Worm (Caenorhabditis elegans) whole organism, L4 larva: ENCODE measurements around the gene Y55F3AM.9.

Source experiments
- D1046.2 ChIP-seq: fragments of 200-800 bp; sonication (Bioruptor generic); IDR thresholded peaks from 2 replicates; pipeline ENCODE4 v1.3.6; 2022; ENCODE audit warnings: missing genetic modification characterization, missing compliant biosample characterization
- F44E2.7 ChIP-seq: fragments of 200-800 bp; sonication (Bioruptor generic); IDR thresholded peaks from 2 replicates; pipeline ENCODE4 v2.1.2; 2022; ENCODE audit warnings: missing genetic modification characterization, missing compliant biosample characterization
- R02D3.7 ChIP-seq: fragments of 150-350 bp; sonication (generic microtip); optimal IDR thresholded peaks from 3 replicates; lab custom pipeline; 2014; ENCODE audit warnings: missing biosample characterization, missing genetic modification characterization
- T20F7.1 ChIP-seq: fragments of 200-800 bp; sonication (Bioruptor generic); optimal IDR thresholded peaks from 2 replicates; lab custom pipeline; 2018; ENCODE audit warnings: mild to moderate bottlenecking, missing genetic modification characterization, missing compliant biosample characterization
- T26A8.4 ChIP-seq: fragments of 200-800 bp; sonication (Bioruptor generic); IDR thresholded peaks from 2 replicates; pipeline ENCODE4 v1.3.6; 2022; ENCODE audit warnings: missing genetic modification characterization, missing compliant biosample characterization
- Y48G9A.11 ChIP-seq: fragments of 200-800 bp; sonication (Bioruptor generic); IDR thresholded peaks from 2 replicates; pipeline ENCODE4 v1.3.6; 2022; ENCODE audit warnings: missing genetic modification reagents, missing genetic modification characterization, missing compliant biosample characterization
- ZK337.2 ChIP-seq: fragments of 200-800 bp; sonication (Bioruptor generic); IDR thresholded peaks from 2 replicates; pipeline ENCODE4 v1.3.6; 2022; ENCODE audit warnings: missing genetic modification reagents, missing genetic modification characterization, missing compliant biosample characterization
- aha-1 ChIP-seq: fragments of 150-350 bp; peaks from one replicate; lab custom pipeline; 2014; ENCODE audit warnings: missing biosample characterization, missing genetic modification characterization
- attf-4 ChIP-seq: sonication (generic microtip); optimal IDR thresholded peaks from 3 replicates; lab custom pipeline; 2017; ENCODE audit warnings: missing biosample characterization, missing genetic modification characterization
- ceh-28 ChIP-seq: fragments of 150-350 bp; optimal IDR thresholded peaks from 2 replicates; lab custom pipeline; 2014; ENCODE audit warnings: missing biosample characterization, missing genetic modification reagents, missing genetic modification characterization
- ceh-32 ChIP-seq: sonication (generic microtip); optimal IDR thresholded peaks from 2 replicates; lab custom pipeline; 2016; ENCODE audit warnings: mild to moderate bottlenecking, missing genetic modification characterization, missing compliant biosample characterization; ENCODE audit not compliant: poor library complexity
- ceh-44 ChIP-seq: fragments of 200-800 bp; sonication (Bioruptor generic); IDR thresholded peaks from 2 replicates; pipeline ENCODE4 v1.3.6; 2022; ENCODE audit warnings: missing genetic modification reagents, missing genetic modification characterization, missing compliant biosample characterization
- ceh-62 ChIP-seq: sonication (generic microtip); optimal IDR thresholded peaks from 2 replicates; lab custom pipeline; 2017; ENCODE audit warnings: missing biosample characterization, missing genetic modification characterization
- ceh-82 ChIP-seq: sonication (generic microtip); optimal IDR thresholded peaks from 2 replicates; lab custom pipeline; 2017; ENCODE audit warnings: missing biosample characterization, missing genetic modification characterization
- ces-1 ChIP-seq: fragments of 150-350 bp; sonication (generic microtip); optimal IDR thresholded peaks from 4 replicates; lab custom pipeline; 2014; ENCODE audit warnings: missing biosample characterization, missing genetic modification reagents, missing genetic modification characterization
- daf-8 ChIP-seq: fragments of 200-800 bp; sonication (Bioruptor generic); IDR thresholded peaks from 2 replicates; pipeline ENCODE4 v1.3.6; 2022; ENCODE audit warnings: missing genetic modification characterization, missing compliant biosample characterization
- dpl-1 ChIP-seq: fragments of 150-350 bp; optimal IDR thresholded peaks from 2 replicates; lab custom pipeline; 2014; ENCODE audit warnings: missing biosample characterization, missing genetic modification reagents, missing genetic modification characterization
- egl-27 ChIP-seq: sonication (generic microtip); optimal IDR thresholded peaks from 3 replicates; lab custom pipeline; 2017; ENCODE audit warnings: missing biosample characterization, missing genetic modification reagents, missing genetic modification characterization
- egl-43 ChIP-seq: fragments of 200-800 bp; sonication (Bioruptor generic); IDR thresholded peaks from 2 replicates; pipeline ENCODE4 v1.3.6; 2022; ENCODE audit warnings: missing genetic modification reagents, missing genetic modification characterization, missing compliant biosample characterization
- fkh-10 ChIP-seq: fragments of 150-350 bp; optimal IDR thresholded peaks from 2 replicates; lab custom pipeline; 2014; ENCODE audit warnings: missing biosample characterization, missing genetic modification reagents, missing genetic modification characterization
- fos-1 ChIP-seq: fragments of 150-350 bp; optimal IDR thresholded peaks from 2 replicates; lab custom pipeline; 2014; ENCODE audit warnings: missing biosample characterization, missing genetic modification characterization
- hmg-1.1 ChIP-seq: fragments of 200-800 bp; sonication (Bioruptor generic); IDR thresholded peaks from 2 replicates; pipeline ENCODE4 v1.3.6; 2022; ENCODE audit warnings: missing genetic modification reagents, missing genetic modification characterization, missing compliant biosample characterization
- jun-1 ChIP-seq: fragments of 150-350 bp; optimal IDR thresholded peaks from 2 replicates; lab custom pipeline; 2014; ENCODE audit warnings: missing biosample characterization, missing genetic modification reagents, missing genetic modification characterization
- lin-13 ChIP-seq: fragments of 150-350 bp; optimal IDR thresholded peaks from 2 replicates; lab custom pipeline; 2014; ENCODE audit warnings: missing biosample characterization, missing genetic modification reagents, missing genetic modification characterization
- lin-15B ChIP-seq: fragments of 150-350 bp; sonication (generic microtip); optimal IDR thresholded peaks from 3 replicates; lab custom pipeline; 2014; ENCODE audit warnings: missing biosample characterization, missing genetic modification characterization
- lin-39 ChIP-seq: fragments of 150-350 bp; optimal IDR thresholded peaks from 2 replicates; lab custom pipeline; 2014; ENCODE audit warnings: missing biosample characterization, missing genetic modification reagents, missing genetic modification characterization
- lir-3 ChIP-seq: sonication (generic microtip); optimal IDR thresholded peaks from 2 replicates; lab custom pipeline; 2016; ENCODE audit warnings: mild to moderate bottlenecking, missing genetic modification characterization, missing compliant biosample characterization
- lsy-2 ChIP-seq, 2 experiments: fragments of 150-350 bp in 1 of 2; sonication (generic microtip) in 1 of 2; optimal IDR thresholded peaks; 2 replicates each; lab custom pipeline; 2014 to 2017; ENCODE audit warnings: missing biosample characterization in 2 of 2, missing genetic modification characterization in 2 of 2
- madf-9 ChIP-seq: fragments of 200-800 bp; sonication (Bioruptor generic); conservative IDR thresholded peaks from 2 replicates; pipeline ENCODE4 v1.3.6; 2022; ENCODE audit warnings: missing genetic modification reagents, missing genetic modification characterization, missing compliant biosample characterization
- mep-1 ChIP-seq: fragments of 150-350 bp; sonication (generic microtip); optimal IDR thresholded peaks from 3 replicates; lab custom pipeline; 2014; ENCODE audit warnings: missing biosample characterization, missing genetic modification characterization
- mxl-3 ChIP-seq: fragments of 200-800 bp; sonication (Bioruptor generic); optimal IDR thresholded peaks from 2 replicates; lab custom pipeline; 2018; ENCODE audit warnings: mild to moderate bottlenecking, missing genetic modification characterization, missing compliant biosample characterization
- nhr-111 ChIP-seq: fragments of 200-800 bp; sonication (Bioruptor generic); optimal IDR thresholded peaks from 2 replicates; lab custom pipeline; 2018; ENCODE audit warnings: mild to moderate bottlenecking, missing genetic modification characterization, missing compliant biosample characterization
- nhr-28 ChIP-seq: fragments of 150-350 bp; optimal IDR thresholded peaks from 2 replicates; lab custom pipeline; 2014; ENCODE audit warnings: missing biosample characterization, missing genetic modification characterization
- nhr-6 ChIP-seq: fragments of 150-350 bp; optimal IDR thresholded peaks from 2 replicates; lab custom pipeline; 2014; ENCODE audit warnings: missing biosample characterization, missing genetic modification characterization
- nhr-76 ChIP-seq: fragments of 150-350 bp; optimal IDR thresholded peaks from 2 replicates; lab custom pipeline; 2014; ENCODE audit warnings: missing biosample characterization, missing genetic modification characterization
- pha-4 ChIP-seq, 2 experiments: fragments of 150-350 bp in 1 of 2; fragments of 200-800 bp in 1 of 2; sonication (Bioruptor generic) in 1 of 2; IDR thresholded peaks in 1 of 2; optimal IDR thresholded peaks in 1 of 2; 2 replicates each; pipeline versions ENCODE4 v1.3.6 to Lab custom; 2014 to 2022; ENCODE audit warnings: missing genetic modification characterization in 2 of 2, missing genetic modification reagents in 2 of 2, missing biosample characterization in 1 of 2, missing compliant biosample characterization in 1 of 2
- php-3 ChIP-seq: fragments of 200-800 bp; sonication (Bioruptor generic); IDR thresholded peaks from 2 replicates; pipeline ENCODE4 v1.3.6; 2022; ENCODE audit warnings: missing genetic modification reagents, missing genetic modification characterization, missing compliant biosample characterization
- pqm-1 ChIP-seq: sonication (generic microtip); optimal IDR thresholded peaks from 2 replicates; lab custom pipeline; 2017; ENCODE audit warnings: missing biosample characterization, missing genetic modification characterization
- sdz-12 ChIP-seq: fragments of 200-800 bp; sonication (Bioruptor generic); optimal IDR thresholded peaks from 2 replicates; lab custom pipeline; 2018; ENCODE audit warnings: mild to moderate bottlenecking, missing genetic modification characterization, missing compliant biosample characterization
- snpc-1.2 ChIP-seq: fragments of 200-800 bp; sonication (Bioruptor generic); IDR thresholded peaks from 2 replicates; pipeline ENCODE4 v1.3.6; 2022; ENCODE audit warnings: missing genetic modification reagents, missing genetic modification characterization, missing compliant biosample characterization
- spr-1 ChIP-seq: sonication (generic microtip); optimal IDR thresholded peaks from 2 replicates; lab custom pipeline; 2016; ENCODE audit warnings: mild to moderate bottlenecking, missing genetic modification characterization, missing compliant biosample characterization
- zfp-3 ChIP-seq: fragments of 200-800 bp; sonication (Bioruptor generic); conservative IDR thresholded peaks from 2 replicates; pipeline ENCODE4 v1.3.6; 2022; ENCODE audit warnings: missing genetic modification reagents, missing genetic modification characterization, missing compliant biosample characterization
- zip-2 ChIP-seq: fragments of 150-350 bp; optimal IDR thresholded peaks from 2 replicates; lab custom pipeline; 2014; ENCODE audit warnings: missing biosample characterization, missing genetic modification characterization
- ztf-7 ChIP-seq: fragments of 150-350 bp; optimal IDR thresholded peaks from 2 replicates; lab custom pipeline; 2014; ENCODE audit warnings: missing biosample characterization, missing genetic modification characterization

Y55F3AM.9 gene

ce11 chrIV:991181-991642, 18.3 kb downstream of the Y55F3AM.9 start (continued):
- 0 out of 2 replicates have a peak, but pooled peaks have one; percentile 45 for TF ChIP-seq pha-4 (GFP tag; IDR thresholded peaks at IDR 0.05; lab: Robert Waterston, UW)
- TF ChIP-seq pha-4 (tag; optimal IDR thresholded peaks at IDR 0.05; lab: Kevin White, UChicago) = no peak
- TF ChIP-seq nhr-76 = no peak
- TF ChIP-seq ceh-32 (tag; lab: Kevin White, UChicago) = no peak
- no peak for TF ChIP-seq ceh-62
- TF ChIP-seq zip-2 (tag; lab: Kevin White, UChicago) = no peak
- TF ChIP-seq nhr-111 (GFP tag; lab: Kevin White, UChicago) = peak; percentile 52
- TF ChIP-seq egl-27 (tag; lab: Kevin White, UChicago) = no peak
- no peak for TF ChIP-seq fos-1 (tag; lab: Kevin White, UChicago)
- peak; percentile 41 for TF ChIP-seq lin-13 (GFP tag; lab: Kevin White, UChicago)
- peak; percentile 51 for TF ChIP-seq spr-1 (tag; lab: Kevin White, UChicago)
- TF ChIP-seq Y48G9A.11 = peak; percentile 88
- TF ChIP-seq sdz-12 (GFP tag; lab: Kevin White, UChicago) = no peak
- TF ChIP-seq ceh-44 (GFP tag; lab: Robert Waterston, UW) = 0 out of 2 replicates have a peak, but pooled peaks have one; percentile 3
- no peak for TF ChIP-seq ces-1 (GFP tag; lab: Kevin White, UChicago)
- TF ChIP-seq nhr-6 = no peak
- no peak for TF ChIP-seq jun-1
- no peak for TF ChIP-seq lir-3
- TF ChIP-seq attf-4 (tag; lab: Kevin White, UChicago) = no peak
- TF ChIP-seq aha-1 = peak; percentile 96
- peak; percentile 71; the same call in 1 of the 2 replicates for TF ChIP-seq egl-43 (GFP tag; lab: Robert Waterston, UW)
- TF ChIP-seq fkh-10 (GFP tag; lab: Kevin White, UChicago) = no peak
- no peak for TF ChIP-seq mxl-3
- TF ChIP-seq lin-39 = no peak
- TF ChIP-seq mep-1 (tag; lab: Kevin White, UChicago) = peak; percentile 36
- TF ChIP-seq T20F7.1 (GFP tag; lab: Kevin White, UChicago) = no peak

DNA sequence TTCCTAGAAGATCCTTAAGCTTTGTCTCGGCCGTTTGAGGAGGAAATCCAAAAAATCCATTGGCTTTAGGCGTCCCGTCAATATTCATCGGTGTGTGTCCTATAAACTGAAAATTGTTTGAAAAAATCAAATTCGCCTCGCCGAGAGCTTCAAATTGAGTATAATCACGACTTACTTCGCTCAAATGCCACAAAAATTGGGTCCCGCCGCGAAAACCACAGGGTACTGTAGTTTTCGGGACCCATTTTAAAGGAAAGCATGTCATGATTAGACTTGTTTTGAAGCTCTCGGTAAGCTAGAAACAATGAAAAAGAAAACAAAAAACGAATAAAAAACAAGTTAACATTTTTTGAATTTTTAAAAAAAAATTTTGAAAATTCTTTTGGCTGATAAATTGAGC, 19.2 kb downstream of the Y55F3AM.9 start, which contains the start of gene egrh-2:
Gene egrh-2, minus strand, starts transcription at position 101 of the 400 bp plus-strand sequence.
- no peak for TF ChIP-seq nhr-28 (tag; lab: Kevin White, UChicago)
- no peak for TF ChIP-seq R02D3.7 (tag; lab: Kevin White, UChicago)
- peak; percentile 41 for TF ChIP-seq aha-1
- TF ChIP-seq ZK337.2 = no peak

DNA sequence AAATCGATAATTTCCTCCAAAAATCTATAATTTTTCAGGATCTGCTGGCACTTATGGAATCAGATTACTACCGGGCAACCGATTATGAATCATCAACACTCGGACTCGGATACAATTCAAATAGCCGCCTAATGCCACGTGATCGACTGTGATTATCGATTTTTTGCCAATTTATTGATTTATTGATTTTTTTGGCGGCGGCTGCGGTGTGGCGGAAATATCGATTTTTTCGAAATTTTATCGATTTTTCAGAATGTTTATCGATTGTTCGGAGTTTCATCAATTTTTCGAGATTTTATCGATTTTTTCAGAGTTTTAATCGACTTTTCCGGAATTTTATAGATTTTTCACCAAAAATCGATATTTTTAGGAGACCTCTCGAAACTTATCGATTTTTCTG, 26.0 kb downstream of the Y55F3AM.9 start:
- TF ChIP-seq nhr-76 (no peak), ceh-28 (tag; lab: Kevin White, UChicago) (peak; percentile 100), jun-1 (no peak), dpl-1 (GFP tag; lab: Kevin White, UChicago) (no peak)

DNA sequence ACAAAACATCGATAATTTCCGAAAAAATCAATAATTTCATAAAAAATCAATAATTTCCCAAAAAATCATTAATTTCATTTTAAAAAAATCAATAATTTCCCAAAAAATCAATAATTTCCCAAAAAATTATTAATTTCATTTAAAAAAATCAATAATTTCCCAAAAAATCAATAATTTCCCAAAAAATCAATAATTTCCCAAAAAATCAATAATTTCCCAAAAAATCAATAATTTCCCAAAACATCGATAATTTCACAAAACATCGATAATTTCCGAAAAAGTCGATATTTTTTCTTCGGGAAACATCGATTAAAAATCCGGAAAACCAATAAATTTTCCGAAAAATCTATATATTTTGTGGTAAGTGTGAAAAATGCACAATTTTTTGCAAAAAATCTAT, 31.2 kb downstream of the Y55F3AM.9 start:
- peak; percentile 74 for TF ChIP-seq ceh-28 (tag; lab: Kevin White, UChicago)
- TF ChIP-seq, all 104 proteins: peak for 1; not testable (repeated sequence) for 103

ce11 chrIV:977793-978192, 31.7 kb downstream of the Y55F3AM.9 start:
- 0 out of 2 replicates have a peak, but pooled peaks have one; percentile 29 for TF ChIP-seq F44E2.7 (GFP tag; lab: Robert Waterston, UW)
- peak; percentile 91 for TF ChIP-seq ceh-28 (tag; lab: Kevin White, UChicago)

DNA sequence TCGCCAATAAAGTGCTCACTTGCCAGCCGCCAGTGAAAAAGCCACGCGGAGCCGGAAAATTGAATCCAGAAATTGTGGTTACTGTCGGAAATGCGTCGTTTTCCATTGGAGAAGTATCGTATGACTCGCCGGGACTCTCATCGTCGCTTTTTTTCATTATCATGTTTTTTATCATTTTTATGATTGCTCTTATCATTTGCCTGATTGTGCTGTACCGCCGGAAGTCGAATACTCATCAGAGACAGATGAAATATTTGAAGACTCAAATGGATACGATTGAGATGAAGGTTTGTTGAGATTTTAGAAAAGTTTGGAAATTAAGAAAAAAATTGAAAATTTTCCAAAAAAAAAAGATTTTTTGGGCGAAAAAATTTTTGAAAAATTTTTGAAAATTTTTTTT, 33.2 kb downstream of the Y55F3AM.9 start:
- TF ChIP-seq madf-9 (GFP tag; lab: Robert Waterston, UW) (no peak), ztf-7 (tag; lab: Kevin White, UChicago) (no peak), pqm-1 (tag; lab: Kevin White, UChicago) (peak; percentile 22), nhr-28 (tag; lab: Kevin White, UChicago) (peak; percentile 15), php-3 (GFP tag; lab: Robert Waterston, UW) (0 out of 2 replicates have a peak, but pooled peaks have one; percentile 12), T26A8.4 (GFP tag; lab: Robert Waterston, UW) (no peak), zfp-3 (GFP tag; lab: Robert Waterston, UW) (no peak), snpc-1.2 (GFP tag; lab: Robert Waterston, UW) (no peak), D1046.2 (no peak), lin-15B (tag; lab: Kevin White, UChicago) (no peak), hmg-1.1 (GFP tag; lab: Robert Waterston, UW) (no peak), lsy-2 (tag; optimal IDR thresholded peaks at IDR 0.05; lab: Kevin White, UChicago) (no peak), ceh-82 (tag; lab: Kevin White, UChicago) (no peak), mep-1 (tag; lab: Kevin White, UChicago) (no peak), daf-8 (GFP tag; lab: Robert Waterston, UW) (no peak)
